Worm (Caenorhabditis elegans) whole organism, early embryonic: ENCODE results near the gene T22B2.1.

Experiments used
- ama-1 ChIP-seq: fragments of 150-350 bp; optimal IDR thresholded peaks from 2 replicates; lab custom pipeline; 2014
- hmg-4 ChIP-seq: fragments of 200-800 bp; sonication (Bioruptor generic); optimal IDR thresholded peaks from 2 replicates; lab custom pipeline; 2018; ENCODE audit warnings: mild to moderate bottlenecking, missing genetic modification characterization, missing compliant biosample characterization

The T22B2.1 gene

ce11 chrX:3979146-3979545 lies 53.3 kb downstream of the T22B2.1 start:
- TF ChIP-seq hmg-4 (GFP tag; lab: Kevin White, UChicago) (no peak), ama-1 (no peak)
